Worm (Caenorhabditis elegans): ENCODE measurements around the gene pah-1.

Gene pah-1

DNA sequence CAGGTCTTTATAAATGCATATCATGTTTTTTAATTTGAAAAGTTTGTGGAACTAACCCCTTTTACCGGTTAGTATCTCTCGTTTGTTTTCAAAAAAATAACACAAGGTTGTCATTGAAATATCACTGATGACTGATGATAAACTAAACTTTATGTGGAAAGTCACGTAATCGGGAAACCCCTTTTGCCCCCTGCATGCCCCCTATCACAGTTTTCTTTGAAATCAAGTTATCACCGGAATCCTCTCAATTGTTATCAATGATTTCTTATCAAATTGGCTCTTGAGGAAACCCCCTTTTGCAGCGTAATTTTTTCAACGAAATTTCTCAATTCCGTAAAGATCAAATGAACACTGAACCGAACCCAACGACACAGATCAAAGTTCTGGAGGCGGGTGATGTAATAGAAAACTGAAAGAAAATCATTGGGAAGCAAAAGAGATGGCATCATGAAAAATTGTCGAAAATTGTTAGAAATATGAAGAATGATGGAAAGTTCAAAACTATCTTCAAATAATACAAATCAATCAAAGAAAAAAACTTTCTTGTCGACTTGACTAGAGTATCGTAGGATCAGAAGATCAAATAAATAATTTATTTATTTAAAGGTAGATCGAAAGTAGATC is 26.4 kb downstream of the pah-1 start (continued):
- peak; percentile 65 for TF ChIP-seq nhr-43 (tag; optimal IDR thresholded peaks at IDR 0.05; ENCODE audit: poor library complexity, severe bottlenecking)
- TF ChIP-seq skn-1 (tag; optimal IDR thresholded peaks at IDR 0.05): no peak
- TF ChIP-seq nhr-12 (tag; optimal IDR thresholded peaks at IDR 0.05): no peak
- no peak for TF ChIP-seq nhr-76 (tag; optimal IDR thresholded peaks at IDR 0.05)
- peak; percentile 95 for TF ChIP-seq elt-2 (tag; optimal IDR thresholded peaks at IDR 0.05)
- no peak for TF ChIP-seq fkh-2 (tag; optimal IDR thresholded peaks at IDR 0.05)
- peak; percentile 67 for TF ChIP-seq jun-1 (tag; optimal IDR thresholded peaks at IDR 0.05)
- peak; percentile 39 for TF ChIP-seq mdl-1 (tag; optimal IDR thresholded peaks at IDR 0.05)
- no peak for TF ChIP-seq aly-2 (tag; optimal IDR thresholded peaks at IDR 0.05)
- peak; percentile 7 for TF ChIP-seq R02D3.7 (tag; optimal IDR thresholded peaks at IDR 0.05)
- TF ChIP-seq hmg-11 (tag; optimal IDR thresholded peaks at IDR 0.05): no peak
- TF ChIP-seq egl-5 (tag; optimal IDR thresholded peaks at IDR 0.05): no peak
- TF ChIP-seq fos-1 (tag; optimal IDR thresholded peaks at IDR 0.05): peak; percentile 66

ce11 chrII:8738955-8739354 is 27.8 kb downstream of the pah-1 start:
- TF ChIP-seq unc-39 (tag; optimal IDR thresholded peaks at IDR 0.05) (no peak), elt-2 (tag; optimal IDR thresholded peaks at IDR 0.05) (peak; percentile 89), skn-1 (tag; optimal IDR thresholded peaks at IDR 0.05) (no peak), nhr-43 (tag; optimal IDR thresholded peaks at IDR 0.05; ENCODE audit: poor library complexity, severe bottlenecking) (no peak), fkh-10 (GFP tag; optimal IDR thresholded peaks at IDR 0.05) (no peak), pha-4 (tag; optimal IDR thresholded peaks at IDR 0.05) (peak; percentile 52), lin-15B (tag; optimal IDR thresholded peaks at IDR 0.05) (no peak), unc-62 (GFP tag; optimal IDR thresholded peaks at IDR 0.05) (no peak), aly-2 (tag; optimal IDR thresholded peaks at IDR 0.05) (no peak), pqm-1 (tag; optimal IDR thresholded peaks at IDR 0.05) (peak; percentile 80), jun-1 (tag; optimal IDR thresholded peaks at IDR 0.05) (peak; percentile 47)

DNA sequence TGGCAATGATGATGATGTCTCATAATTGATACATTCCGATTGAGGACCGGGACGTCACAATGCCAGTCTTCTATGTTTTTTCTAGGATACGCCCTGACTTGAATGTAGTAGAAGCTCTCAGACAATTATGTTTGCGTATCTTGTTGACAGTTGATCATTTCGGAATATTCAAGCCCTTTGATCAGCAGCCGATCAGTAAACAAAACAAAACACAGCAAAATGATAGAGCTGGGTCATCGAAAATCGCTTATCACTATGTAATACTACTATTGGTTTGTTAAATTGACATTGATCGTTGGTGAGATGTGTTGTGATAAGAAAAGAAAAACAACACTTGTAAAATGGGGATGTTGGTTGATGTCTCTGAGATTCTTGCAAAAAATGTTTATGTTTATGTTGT is 28.6 kb downstream of the pah-1 start:
- TF ChIP-seq elt-2 (tag; optimal IDR thresholded peaks at IDR 0.05) (peak; percentile 7), nfya-1 (tag; optimal IDR thresholded peaks at IDR 0.05; ENCODE audit: insufficient read depth) (no peak)

ce11 chrII:8737456-8737855 is 29.3 kb downstream of the pah-1 start, which contains the start of gene idpb-4:
TSS of gene idpb-4 (minus strand) at chrII:8737556.
- TF ChIP-seq eor-1 (tag; optimal IDR thresholded peaks at IDR 0.05) (no peak), ceh-9 (tag; optimal IDR thresholded peaks at IDR 0.05) (no peak), sea-2 (GFP tag; optimal IDR thresholded peaks at IDR 0.05) (no peak), ceh-16 (tag; optimal IDR thresholded peaks at IDR 0.05) (no peak), nhr-43 (tag; optimal IDR thresholded peaks at IDR 0.05; ENCODE audit: poor library complexity, severe bottlenecking) (no peak), daf-12 (tag; optimal IDR thresholded peaks at IDR 0.05) (no peak), nhr-25 (tag; optimal IDR thresholded peaks at IDR 0.05) (no peak), nhr-67 (tag; optimal IDR thresholded peaks at IDR 0.05) (no peak), lin-39 (tag; optimal IDR thresholded peaks at IDR 0.05) (no peak)

ce11 chrII:8733627-8734026 is 33.2 kb downstream of the pah-1 start:
- TF ChIP-seq mml-1 (tag; optimal IDR thresholded peaks at IDR 0.05) (no peak), unc-39 (tag; optimal IDR thresholded peaks at IDR 0.05) (no peak), nhr-237 (tag; optimal IDR thresholded peaks at IDR 0.05) (no peak), nhr-12 (tag; optimal IDR thresholded peaks at IDR 0.05) (no peak)

DNA sequence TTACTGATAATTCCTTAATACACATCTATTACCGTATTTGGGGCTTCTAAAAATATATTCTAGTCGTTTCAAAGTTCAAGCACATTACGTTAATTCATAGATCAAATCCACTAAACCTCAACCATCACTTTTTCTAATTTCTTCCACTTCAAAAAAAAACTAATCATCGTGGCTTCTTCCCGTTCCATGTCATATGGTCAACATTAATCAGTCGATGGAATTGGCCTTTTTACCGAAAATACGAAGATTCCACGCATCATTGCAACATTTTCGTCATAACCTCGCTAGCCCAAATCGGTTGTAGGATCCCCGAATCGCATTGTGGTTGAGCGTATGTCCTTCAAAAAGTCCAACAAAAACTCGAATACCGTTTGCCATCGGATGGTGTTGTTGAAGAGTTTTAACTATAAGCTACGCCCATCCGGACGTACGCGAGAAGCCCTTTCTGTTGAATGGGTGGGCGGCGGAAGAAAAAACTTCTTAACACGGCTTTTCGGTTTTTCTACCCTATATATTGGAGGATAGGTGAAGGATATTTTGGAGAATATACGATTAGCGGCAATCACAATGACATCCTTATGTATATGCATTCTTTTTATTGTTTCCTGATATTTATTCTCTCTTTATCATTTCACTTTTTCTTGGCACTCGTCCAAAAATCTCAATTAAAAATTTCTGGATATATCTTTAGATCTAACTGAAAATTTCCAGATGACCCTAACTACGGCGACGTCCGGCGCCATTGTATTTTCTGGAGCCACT is 34.3 kb downstream of the pah-1 start, which contains the start of gene rol-6:
Gene rol-6 (plus strand): TSS at position 712 of the 762 bp plus-strand sequence.
- TF ChIP-seq nhr-43 (tag; optimal IDR thresholded peaks at IDR 0.05; ENCODE audit: poor library complexity, severe bottlenecking): peak; percentile 68
- no peak for TF ChIP-seq egl-27 (tag; optimal IDR thresholded peaks at IDR 0.05)
